Worm (Caenorhabditis elegans): ENCODE data around the gene nlp-36.
A peak's percentile ranks its signal among the peaks of the same experiment; 100 is the strongest.

nlp-36 gene

ce11 chrIII:9467095-9467494, 21.4 kb upstream of the nlp-36 start, which contains the start of gene baf-1 (continued):
- peak; percentile 7 for TF ChIP-seq tlf-1 (GFP tag; optimal IDR thresholded peaks at IDR 0.05)
- no peak for TF ChIP-seq T07F8.4 (tag; optimal IDR thresholded peaks at IDR 0.05)
- TF ChIP-seq lin-35 (GFP tag; optimal IDR thresholded peaks at IDR 0.05), result peak in 1 of 3 experiments; percentile 51
- no peak for TF ChIP-seq F57C9.4 (tag; optimal IDR thresholded peaks at IDR 0.05)
- TF ChIP-seq mxl-1 (tag; optimal IDR thresholded peaks at IDR 0.05), result no peak
- TF ChIP-seq F33H1.4 (GFP tag; IDR thresholded peaks at IDR 0.05), result no peak
- TF ChIP-seq atf-7 (tag; optimal IDR thresholded peaks at IDR 0.05), result peak; percentile 10
- TF ChIP-seq attf-3 (GFP tag; conservative IDR thresholded peaks at IDR 0.05), result 0 out of 2 replicates have a peak, but pooled peaks have one; percentile 28
- TF ChIP-seq snpc-4 (GFP tag; optimal IDR thresholded peaks at IDR 0.05), result no peak
- peak in 2 of 4 experiments; percentile 38 to 41 for TF ChIP-seq snpc-4 (tag; optimal IDR thresholded peaks at IDR 0.05)
- TF ChIP-seq ztf-3 (GFP tag; optimal IDR thresholded peaks at IDR 0.05), result no peak
- no peak for TF ChIP-seq rec-8 (tag; optimal IDR thresholded peaks at IDR 0.05)
- TF ChIP-seq hsf-1 (GFP tag; IDR thresholded peaks at IDR 0.05), result peak; percentile 41; the same call in 1 of the 2 replicates
- TF ChIP-seq mel-28 (tag; optimal IDR thresholded peaks at IDR 0.05; ENCODE audit: borderline replicate concordance), result no peak
- no peak for TF ChIP-seq nhr-90 (tag; optimal IDR thresholded peaks at IDR 0.05)
- TF ChIP-seq Y95B8A.8 (GFP tag; IDR thresholded peaks at IDR 0.05), result no peak
- TF ChIP-seq dox-1 (GFP tag; IDR thresholded peaks at IDR 0.05), result peak; percentile 76
- peak; percentile 15 for TF ChIP-seq snpc-1.3 (tag; optimal IDR thresholded peaks at IDR 0.05; ENCODE audit: insufficient read depth)
- TF ChIP-seq dpff-1 (tag; optimal IDR thresholded peaks at IDR 0.05), result no peak
- TF ChIP-seq efl-1 (GFP tag; optimal IDR thresholded peaks at IDR 0.05), result peak; percentile 20
- no peak for TF ChIP-seq cebp-2 (GFP tag; IDR thresholded peaks at IDR 0.05)
- TF ChIP-seq madf-8 (GFP tag; conservative IDR thresholded peaks at IDR 0.05), result 0 out of 2 replicates have a peak, but pooled peaks have one; percentile 15
- TF ChIP-seq ccch-3 (GFP tag; optimal IDR thresholded peaks at IDR 0.05), result no peak
- no peak for TF ChIP-seq B0035.1 (tag; optimal IDR thresholded peaks at IDR 0.05)
- TF ChIP-seq ztf-18 (tag; optimal IDR thresholded peaks at IDR 0.05), result peak; percentile 33
- TF ChIP-seq attf-5 (GFP tag; optimal IDR thresholded peaks at IDR 0.05), result peak; percentile 81
- peak; percentile 20 for TF ChIP-seq F49E8.2 (tag; optimal IDR thresholded peaks at IDR 0.05; ENCODE audit: insufficient read depth)
- TF ChIP-seq ztf-26 (tag; optimal IDR thresholded peaks at IDR 0.05), result no peak
- no peak for TF ChIP-seq lag-1 (GFP tag; IDR thresholded peaks at IDR 0.05)
- no peak; the same call in 1 of the 2 replicates for TF ChIP-seq Y53G8AR.9 (GFP tag; conservative IDR thresholded peaks at IDR 0.05)
- no peak for TF ChIP-seq Y67H2A.10 (GFP tag; conservative IDR thresholded peaks at IDR 0.05)
- no peak for TF ChIP-seq tbx-9 (tag; optimal IDR thresholded peaks at IDR 0.05; ENCODE audit: borderline replicate concordance)
- TF ChIP-seq xnd-1 (tag; optimal IDR thresholded peaks at IDR 0.05), result no peak
- no peak for TF ChIP-seq ceh-40 (GFP tag; IDR thresholded peaks at IDR 0.05)
- no peak for TF ChIP-seq ceh-27 (GFP tag; optimal IDR thresholded peaks at IDR 0.05)
- TF ChIP-seq lin-40 (tag; optimal IDR thresholded peaks at IDR 0.05), result peak; percentile 50
- TF ChIP-seq sptf-2 (GFP tag; optimal IDR thresholded peaks at IDR 0.05), result no peak
- TF ChIP-seq nfya-2 (GFP tag; IDR thresholded peaks at IDR 0.05), result no peak
- TF ChIP-seq pbrm-1 (GFP tag; IDR thresholded peaks at IDR 0.05), result 0 out of 2 replicates have a peak, but pooled peaks have one; percentile 16
- TF ChIP-seq athp-1 (tag; optimal IDR thresholded peaks at IDR 0.05), result no peak
- TF ChIP-seq repo-1 (tag; optimal IDR thresholded peaks at IDR 0.05), result no peak
- no peak for TF ChIP-seq him-1 (tag; optimal IDR thresholded peaks at IDR 0.05)
- TF ChIP-seq ama-1 (optimal IDR thresholded peaks at IDR 0.05), result no peak
- TF ChIP-seq ama-1 (GFP tag; optimal IDR thresholded peaks at IDR 0.05), result no peak
- 0 out of 2 replicates have a peak, but pooled peaks have one; percentile 37 for TF ChIP-seq B0336.3 (GFP tag; IDR thresholded peaks at IDR 0.05)
- TF ChIP-seq ceh-91 (GFP tag; IDR thresholded peaks at IDR 0.05), result peak; percentile 43; the same call in 1 of the 2 replicates
- TF ChIP-seq snpc-3.4 (tag; optimal IDR thresholded peaks at IDR 0.05), result peak; percentile 11
- no peak for TF ChIP-seq egl-18 (GFP tag; IDR thresholded peaks at IDR 0.05)
- TF ChIP-seq tbp1 (GFP tag; optimal IDR thresholded peaks at IDR 0.05), result peak; percentile 50
